Worm (Caenorhabditis elegans): ENCODE data around the gene gcy-6.
A peak's percentile ranks its signal among the peaks of the same experiment; 100 is the strongest.

Gene gcy-6

ce11 chrV:10341905-10342328 is 28.1 kb upstream of the gcy-6 start, which contains the start of gene K07C5.13 (continued):
- peak; percentile 51 for TF ChIP-seq lsl-1 (GFP tag; optimal IDR thresholded peaks at IDR 0.05)
- TF ChIP-seq rcor-1 (GFP tag; IDR thresholded peaks at IDR 0.05) = peak; percentile 91
- peak; percentile 43 for TF ChIP-seq unc-130 (GFP tag; optimal IDR thresholded peaks at IDR 0.05)
- peak; percentile 95 for TF ChIP-seq Y53G8AR.9 (GFP tag; conservative IDR thresholded peaks at IDR 0.05)
- peak; percentile 93 for TF ChIP-seq C06A6.2 (GFP tag; conservative IDR thresholded peaks at IDR 0.05)
- peak in 1 of 3 experiments; percentile 57 for TF ChIP-seq lin-35 (GFP tag; optimal IDR thresholded peaks at IDR 0.05)
- TF ChIP-seq F22D6.2 (tag; optimal IDR thresholded peaks at IDR 0.05) = peak; percentile 48
- TF ChIP-seq egl-44 (GFP tag; IDR thresholded peaks at IDR 0.05) = peak; percentile 89; the same call in 1 of the 2 replicates
- TF ChIP-seq B0035.1 (tag; optimal IDR thresholded peaks at IDR 0.05) = peak; percentile 67
- peak; percentile 70 for TF ChIP-seq tlf-1 (GFP tag; optimal IDR thresholded peaks at IDR 0.05)
- TF ChIP-seq ztf-18 (tag; optimal IDR thresholded peaks at IDR 0.05) = peak; percentile 96
- TF ChIP-seq hsf-1 (GFP tag; IDR thresholded peaks at IDR 0.05) = peak; percentile 84
- peak; percentile 83 for TF ChIP-seq hmg-20 (GFP tag; IDR thresholded peaks at IDR 0.05)
- TF ChIP-seq K12H6.12 (tag; optimal IDR thresholded peaks at IDR 0.05) = peak; percentile 23
- TF ChIP-seq somi-1 (GFP tag; optimal IDR thresholded peaks at IDR 0.05) = peak; percentile 67
- peak; percentile 90 for TF ChIP-seq sea-2 (GFP tag; IDR thresholded peaks at IDR 0.05)
- TF ChIP-seq ceh-100 (GFP tag; IDR thresholded peaks at IDR 0.05) = peak; percentile 67
- peak; percentile 80; the same call in 1 of the 2 replicates for TF ChIP-seq bed-2 (GFP tag; IDR thresholded peaks at IDR 0.05)
- peak; percentile 70 for TF ChIP-seq attf-6 (GFP tag; IDR thresholded peaks at IDR 0.05)
- TF ChIP-seq egrh-3 (GFP tag; IDR thresholded peaks at IDR 0.05) = peak; percentile 43
- TF ChIP-seq atf-7 (tag; optimal IDR thresholded peaks at IDR 0.05) = peak; percentile 64
- peak; percentile 73 for TF ChIP-seq tbp1 (GFP tag; optimal IDR thresholded peaks at IDR 0.05)
- TF ChIP-seq ztf-26 (tag; optimal IDR thresholded peaks at IDR 0.05) = peak; percentile 91
- TF ChIP-seq madf-3 (GFP tag; IDR thresholded peaks at IDR 0.05) = peak; percentile 93
- peak; percentile 100 for TF ChIP-seq pbrm-1 (GFP tag; IDR thresholded peaks at IDR 0.05)
- peak; percentile 68 for TF ChIP-seq F33H1.4 (GFP tag; IDR thresholded peaks at IDR 0.05)
- TF ChIP-seq F39B2.1 (GFP tag; IDR thresholded peaks at IDR 0.05) = peak; percentile 100
- TF ChIP-seq ztf-25 (GFP tag; IDR thresholded peaks at IDR 0.05) = 0 out of 2 replicates have a peak, but pooled peaks have one; percentile 68
- peak; percentile 88; the same call in 1 of the 2 replicates for TF ChIP-seq ztf-28 (GFP tag; IDR thresholded peaks at IDR 0.05)
- TF ChIP-seq ceh-27 (GFP tag; optimal IDR thresholded peaks at IDR 0.05) = peak; percentile 42
- TF ChIP-seq athp-1 (tag; optimal IDR thresholded peaks at IDR 0.05) = peak; percentile 50
- peak; percentile 52; the same call in 1 of the 2 replicates for TF ChIP-seq Y67H2A.10 (GFP tag; conservative IDR thresholded peaks at IDR 0.05)
- TF ChIP-seq lin-54 (GFP tag; optimal IDR thresholded peaks at IDR 0.05) = peak; percentile 64
- peak; percentile 95 for TF ChIP-seq nfyb-1 (GFP tag; IDR thresholded peaks at IDR 0.05)
- peak; percentile 83; the same call in 1 of the 2 replicates for TF ChIP-seq lag-1 (GFP tag; IDR thresholded peaks at IDR 0.05)
- 0 out of 2 replicates have a peak, but pooled peaks have one; percentile 56 for TF ChIP-seq ceh-40 (GFP tag; IDR thresholded peaks at IDR 0.05)
- TF ChIP-seq nhr-90 (tag; optimal IDR thresholded peaks at IDR 0.05) = peak; percentile 20
- peak; percentile 81; the same call in 1 of the 2 replicates for TF ChIP-seq aptf-3 (GFP tag; IDR thresholded peaks at IDR 0.05)

ce11 chrV:10339200-10339599 is 25.3 kb upstream of the gcy-6 start, which contains the start of gene K07C5.2:
Gene K07C5.2 (plus strand): TSS chrV:10339500.
- TF ChIP-seq F55B11.4 (tag; optimal IDR thresholded peaks at IDR 0.05; ENCODE audit: borderline replicate concordance, insufficient read depth) (no peak), tbp1 (GFP tag; optimal IDR thresholded peaks at IDR 0.05) (no peak), lin-35 (GFP tag; optimal IDR thresholded peaks at IDR 0.05) (no peak), B0261.1 (tag; optimal IDR thresholded peaks at IDR 0.05) (no peak), madf-8 (GFP tag; conservative IDR thresholded peaks at IDR 0.05) (no peak), chd-7 (tag; optimal IDR thresholded peaks at IDR 0.05) (no peak), nfya-1 (tag; optimal IDR thresholded peaks at IDR 0.05; ENCODE audit: borderline replicate concordance, insufficient read depth) (no peak), ceh-79 (tag; optimal IDR thresholded peaks at IDR 0.05) (no peak), T26A5.8 (tag; optimal IDR thresholded peaks at IDR 0.05) (no peak), ceh-58 (GFP tag; IDR thresholded peaks at IDR 0.05) (no peak), aptf-2 (GFP tag; conservative IDR thresholded peaks at IDR 0.05) (no peak), snpc-4 (GFP tag; optimal IDR thresholded peaks at IDR 0.05) (no peak), snpc-4 (tag; optimal IDR thresholded peaks at IDR 0.05) (no peak)

Measured in whole organism, young adult.